Fruit fly (Drosophila melanogaster): ENCODE results near the gene COX7A.

Gene COX7A

DNA sequence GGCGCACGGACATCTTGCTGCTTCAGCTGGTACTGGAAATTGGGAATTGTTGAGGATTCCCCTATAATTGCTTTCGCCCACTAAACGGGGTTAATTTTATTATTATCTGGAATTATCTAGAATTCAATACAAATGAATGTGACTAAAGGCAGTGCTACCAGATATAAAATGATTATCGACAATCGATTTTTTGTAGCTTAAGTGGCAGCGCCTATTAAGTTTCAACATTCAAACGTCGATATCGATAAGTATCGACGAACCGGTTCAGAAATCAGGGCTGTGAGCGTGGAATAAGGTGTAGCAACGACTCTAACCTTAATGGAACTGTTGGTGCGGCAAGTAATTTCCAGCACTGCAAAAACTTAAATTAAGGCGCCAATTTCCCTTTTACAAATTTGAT is 35.7 kb downstream of the COX7A start, which contains the start of gene Sgt1 (continued):
- TF ChIP-seq phol (tag; optimal IDR thresholded peaks at IDR 0.05) (peak; percentile 69), CG18619 (GFP tag; optimal IDR thresholded peaks at IDR 0.05) (peak; percentile 22), ERR (GFP tag; optimal IDR thresholded peaks at IDR 0.05) (peak; percentile 51), nmo (GFP tag; optimal IDR thresholded peaks at IDR 0.05) (peak; percentile 66), scrt (GFP tag; optimal IDR thresholded peaks at IDR 0.05) (no peak), croc (GFP tag; conservative IDR thresholded peaks at IDR 0.05) (no peak), Opbp (GFP tag; IDR thresholded peaks at IDR 0.05; ENCODE audit: partially characterized antibody) (peak; percentile 82; the same call in 2 of the 3 replicates), CG9932 (GFP tag; IDR thresholded peaks at IDR 0.05) (peak; percentile 78), CG8281 (tag; optimal IDR thresholded peaks at IDR 0.05) (no peak), mirr (GFP tag; optimal IDR thresholded peaks at IDR 0.05) (no peak), NC2β (GFP tag; optimal IDR thresholded peaks at IDR 0.05) (peak; percentile 30), CG12299 (tag; optimal IDR thresholded peaks at IDR 0.05) (no peak), CG15696 (tag; optimal IDR thresholded peaks at IDR 0.05) (no peak), Meics (GFP tag; optimal IDR thresholded peaks at IDR 0.05) (no peak), CG16813 (GFP tag; IDR thresholded peaks at IDR 0.05; ENCODE audit: partially characterized antibody) (peak; percentile 81), H2.0 (GFP tag; IDR thresholded peaks at IDR 0.05) (no peak), inv (GFP tag; IDR thresholded peaks at IDR 0.05; ENCODE audit: partially characterized antibody) (peak; percentile 67), ken (GFP tag; IDR thresholded peaks at IDR 0.05) (0 out of 3 replicates have a peak, but pooled peaks have one; percentile 54), CG18476 (GFP tag; optimal IDR thresholded peaks at IDR 0.05) (no peak), HLH54F (GFP tag; optimal IDR thresholded peaks at IDR 0.05) (peak; percentile 62), otp (GFP tag; IDR thresholded peaks at IDR 0.05) (no peak), hb (GFP tag; IDR thresholded peaks at IDR 0.05; ENCODE audit: partially characterized antibody) (peak; percentile 80), her (GFP tag; optimal IDR thresholded peaks at IDR 0.05) (peak; percentile 62), Doc2 (GFP tag; IDR thresholded peaks at IDR 0.05) (no peak), CG4730 (GFP tag; IDR thresholded peaks at IDR 0.05) (no peak), CG8290 (GFP tag; optimal IDR thresholded peaks at IDR 0.05) (peak; percentile 30), CG8290 (tag; optimal IDR thresholded peaks at IDR 0.05) (no peak), CG14860 (GFP tag; IDR thresholded peaks at IDR 0.05; ENCODE audit: partially characterized antibody) (peak; percentile 84), CG42726 (GFP tag; IDR thresholded peaks at IDR 0.05; ENCODE audit: partially characterized antibody) (peak; percentile 71), wdn (GFP tag; IDR thresholded peaks at IDR 0.05) (no peak), CG9727 (GFP tag; optimal IDR thresholded peaks at IDR 0.05) (no peak), br (optimal IDR thresholded peaks at IDR 0.05) (no peak), rib (GFP tag; IDR thresholded peaks at IDR 0.05) (no peak), CG2712 (tag; optimal IDR thresholded peaks at IDR 0.05) (peak; percentile 56), grau (tag; optimal IDR thresholded peaks at IDR 0.05) (peak; percentile 36), chn (GFP tag; optimal IDR thresholded peaks at IDR 0.05) (peak; percentile 43), CG6791 (GFP tag; IDR thresholded peaks at IDR 0.05; ENCODE audit: partially characterized antibody) (peak; percentile 86), CG3163 (GFP tag; optimal IDR thresholded peaks at IDR 0.05) (no peak), E2f2 (GFP tag; IDR thresholded peaks at IDR 0.05) (peak; percentile 100), CG9609 (GFP tag; optimal IDR thresholded peaks at IDR 0.05) (peak; percentile 59), odd (GFP tag; optimal IDR thresholded peaks at IDR 0.05) (no peak), caup (GFP tag; optimal IDR thresholded peaks at IDR 0.05; ENCODE audit: severe bottlenecking) (peak; percentile 16), Hsf (GFP tag; optimal IDR thresholded peaks at IDR 0.05) (peak; percentile 60), B-H2 (GFP tag; optimal IDR thresholded peaks at IDR 0.05) (peak; percentile 88), oc (tag; optimal IDR thresholded peaks at IDR 0.05) (no peak), CG12391 (tag; optimal IDR thresholded peaks at IDR 0.05) (peak; percentile 46), CG10543 (GFP tag; optimal IDR thresholded peaks at IDR 0.05) (peak; percentile 19), row (GFP tag; IDR thresholded peaks at IDR 0.05) (peak; percentile 41; the same call in 2 of the 3 replicates), CG6272 (GFP tag; IDR thresholded peaks at IDR 0.05) (0 out of 2 replicates have a peak, but pooled peaks have one; percentile 28), Nf-YC (tag; optimal IDR thresholded peaks at IDR 0.05) (peak; percentile 35), CG12155 (GFP tag; optimal IDR thresholded peaks at IDR 0.05) (peak; percentile 44)
